Worm (Caenorhabditis elegans): ENCODE results near the gene Y45F10B.3.

DNA sequence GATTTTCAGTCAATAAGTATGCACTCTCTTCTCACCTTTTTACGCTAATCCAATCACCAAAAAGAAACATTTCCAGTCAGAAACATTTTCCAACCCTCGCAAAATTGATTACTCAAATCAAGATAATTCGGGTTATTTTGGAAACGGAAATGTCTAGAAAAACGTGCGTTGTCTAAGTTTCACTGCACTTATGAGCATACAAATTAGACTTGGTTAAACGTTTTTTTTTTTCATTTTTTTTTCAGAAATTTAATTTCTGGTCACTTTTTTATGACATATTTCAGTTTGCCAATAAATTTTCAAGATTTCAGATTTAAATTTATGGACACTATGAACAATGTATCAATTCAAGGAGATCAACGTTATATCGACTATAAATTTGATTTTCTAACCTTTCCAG is 10.5 kb upstream of the Y45F10B.3 start, which contains the start of gene sru-12:
- TF ChIP-seq nhr-77 (tag; optimal IDR thresholded peaks at IDR 0.05) (no peak), unc-62 (GFP tag; optimal IDR thresholded peaks at IDR 0.05) (no peak), snpc-4 (tag; optimal IDR thresholded peaks at IDR 0.05) (no peak), aly-2 (tag; optimal IDR thresholded peaks at IDR 0.05) (no peak), elt-1 (tag; optimal IDR thresholded peaks at IDR 0.05) (no peak), nhr-11 (tag; optimal IDR thresholded peaks at IDR 0.05) (no peak), skn-1 (tag; optimal IDR thresholded peaks at IDR 0.05) (no peak), elt-2 (tag; optimal IDR thresholded peaks at IDR 0.05) (no peak), fos-1 (tag; optimal IDR thresholded peaks at IDR 0.05) (no peak), lin-39 (tag; optimal IDR thresholded peaks at IDR 0.05) (no peak), pha-4 (tag; optimal IDR thresholded peaks at IDR 0.05) (no peak), ztf-11 (tag; optimal IDR thresholded peaks at IDR 0.05) (no peak)
